Fruit fly (Drosophila melanogaster) whole organism, embryonic: ENCODE data around the gene CG34028.

ENCODE experiments used
- ATbp ChIP-seq: fragments of 200-800 bp; sonication (Bioruptor generic); optimal IDR thresholded peaks from 2 replicates; lab custom pipeline; 2017; ENCODE audit warnings: missing biosample characterization, mild to moderate bottlenecking, missing genetic modification characterization, missing genetic modification reagents
- Abd-B ChIP-seq: fragments of 200-800 bp; sonication (Bioruptor generic); optimal IDR thresholded peaks from 2 replicates; lab custom pipeline; 2018; ENCODE audit warnings: missing biosample characterization, mild to moderate bottlenecking, missing genetic modification characterization, moderate library complexity
- CG12659 ChIP-seq: fragments of 200-800 bp; sonication (Bioruptor generic); optimal IDR thresholded peaks from 3 replicates; lab custom pipeline; 2017; ENCODE audit warnings: mild to moderate bottlenecking, missing biosample characterization, missing genetic modification reagents, missing genetic modification characterization
- CG13296 ChIP-seq: fragments of 200-800 bp; sonication (Bioruptor generic); optimal IDR thresholded peaks from 3 replicates; lab custom pipeline; 2018; ENCODE audit warnings: missing biosample characterization, mild to moderate bottlenecking, missing genetic modification characterization
- CG13894 ChIP-seq: fragments of 200-800 bp; sonication (Bioruptor generic); optimal IDR thresholded peaks from 3 replicates; lab custom pipeline; 2018; ENCODE audit warnings: missing biosample characterization, mild to moderate bottlenecking, missing genetic modification characterization, moderate library complexity
- CG17385 ChIP-seq: fragments of 200-800 bp; sonication (Bioruptor generic); optimal IDR thresholded peaks from 3 replicates; lab custom pipeline; 2018; ENCODE audit warnings: missing biosample characterization, mild to moderate bottlenecking, missing genetic modification characterization
- CG2712 ChIP-seq: fragments of 200-800 bp; optimal IDR thresholded peaks from 3 replicates; lab custom pipeline; 2019; ENCODE audit warnings: missing biosample characterization, mild to moderate bottlenecking, missing genetic modification characterization, moderate library complexity
- CG32532 ChIP-seq: fragments of 200-800 bp; sonication (Bioruptor generic); IDR thresholded peaks from 2 replicates; pipeline ENCODE4 v1.3.6; 2022; ENCODE audit warnings: missing biosample characterization, missing genetic modification characterization
- CG33213 ChIP-seq: fragments of 200-800 bp; sonication (Bioruptor generic); optimal IDR thresholded peaks from 3 replicates; lab custom pipeline; 2016; ENCODE audit warnings: missing biosample characterization, missing genetic modification characterization
- CG34422 ChIP-seq: fragments of 200-800 bp; sonication (Bioruptor generic); IDR thresholded peaks from 3 replicates; pipeline ENCODE4 v1.3.6; 2022; ENCODE audit warnings: missing biosample characterization, missing genetic modification characterization
- CG4404 ChIP-seq: fragments of 200-800 bp; sonication (Bioruptor generic); IDR thresholded peaks from 2 replicates; pipeline ENCODE4 v1.3.6; 2022; ENCODE audit warnings: missing biosample characterization, missing genetic modification characterization
- CG7786 ChIP-seq: fragments of 200-800 bp; sonication (Bioruptor generic); optimal IDR thresholded peaks from 2 replicates; lab custom pipeline; 2016; ENCODE audit warnings: missing biosample characterization, missing genetic modification characterization
- CG7963 ChIP-seq: fragments of 200-800 bp; sonication (Bioruptor generic); IDR thresholded peaks from 3 replicates; pipeline ENCODE4 v1.3.6; 2022; ENCODE audit warnings: missing biosample characterization, missing genetic modification characterization; ENCODE audit not compliant: partially characterized antibody
- CG8089 ChIP-seq: fragments of 200-800 bp; sonication (Bioruptor generic); optimal IDR thresholded peaks from 3 replicates; lab custom pipeline; 2016; ENCODE audit warnings: missing biosample characterization, missing genetic modification characterization
- Dip3 ChIP-seq: fragments of 200-800 bp; sonication (Bioruptor generic); optimal IDR thresholded peaks from 3 replicates; lab custom pipeline; 2016; ENCODE audit warnings: missing biosample characterization, missing genetic modification characterization
- E2f1 ChIP-seq: fragments of 200-800 bp; sonication (Bioruptor generic); IDR thresholded peaks from 2 replicates; pipeline ENCODE4 v1.3.6; 2022; ENCODE audit warnings: missing biosample characterization, missing genetic modification characterization
- Elba2 ChIP-seq: fragments of 200-800 bp; sonication (Bioruptor generic); optimal IDR thresholded peaks from 3 replicates; lab custom pipeline; 2016; ENCODE audit warnings: missing biosample characterization, missing genetic modification characterization
- Ets65A ChIP-seq: fragments of 200-800 bp; sonication (Bioruptor generic); peaks from one replicate; lab custom pipeline; 2016; ENCODE audit warnings: missing biosample characterization, missing genetic modification characterization
- Ets97D ChIP-seq: fragments of 200-800 bp; sonication (Bioruptor generic); optimal IDR thresholded peaks from 3 replicates; lab custom pipeline; 2016; ENCODE audit warnings: missing biosample characterization, missing genetic modification characterization
- Fer3 ChIP-seq: fragments of 200-800 bp; sonication (Bioruptor generic); optimal IDR thresholded peaks from 2 replicates; lab custom pipeline; 2018; ENCODE audit warnings: missing biosample characterization, mild to moderate bottlenecking, missing genetic modification characterization, moderate library complexity
- H2.0 ChIP-seq: fragments of 200-800 bp; sonication (Bioruptor generic); IDR thresholded peaks from 2 replicates; pipeline ENCODE4 v1.3.6; 2022; ENCODE audit warnings: missing biosample characterization, missing genetic modification characterization
- HLH54F ChIP-seq: fragments of 200-800 bp; sonication (Bioruptor generic); optimal IDR thresholded peaks from 3 replicates; lab custom pipeline; 2016; ENCODE audit warnings: missing biosample characterization, missing genetic modification characterization
- HLHmδ ChIP-seq: fragments of 200-800 bp; sonication (Bioruptor generic); optimal IDR thresholded peaks from 2 replicates; lab custom pipeline; 2018; ENCODE audit warnings: missing biosample characterization, mild to moderate bottlenecking, missing genetic modification characterization, moderate library complexity
- HmgD ChIP-seq: fragments of 200-800 bp; sonication (Bioruptor generic); optimal IDR thresholded peaks from 3 replicates; lab custom pipeline; 2016; ENCODE audit warnings: missing biosample characterization, missing genetic modification characterization
- Lpt ChIP-seq: fragments of >200 bp; optimal IDR thresholded peaks from 2 replicates; lab custom pipeline; 2018; ENCODE audit warnings: missing biosample characterization, missing genetic modification characterization
- NfI ChIP-seq: fragments of 200-800 bp; sonication (Bioruptor generic); optimal IDR thresholded peaks from 3 replicates; lab custom pipeline; 2018; ENCODE audit warnings: missing biosample characterization, mild to moderate bottlenecking, missing genetic modification characterization, moderate library complexity
- Oli ChIP-seq: fragments of 200-800 bp; sonication (Bioruptor generic); optimal IDR thresholded peaks from 2 replicates; lab custom pipeline; 2018; ENCODE audit warnings: missing biosample characterization, mild to moderate bottlenecking, missing genetic modification characterization, moderate library complexity
- Spps ChIP-seq: fragments of 200-800 bp; sonication (Bioruptor generic); optimal IDR thresholded peaks from 2 replicates; lab custom pipeline; 2018; ENCODE audit warnings: missing biosample characterization, mild to moderate bottlenecking, missing genetic modification characterization
- Tbp ChIP-seq: fragments of >200 bp; optimal IDR thresholded peaks from 2 replicates; lab custom pipeline; 2018; ENCODE audit warnings: missing biosample characterization, missing genetic modification characterization
- cato ChIP-seq: fragments of 200-800 bp; sonication (Bioruptor generic); optimal IDR thresholded peaks from 2 replicates; lab custom pipeline; 2016; ENCODE audit warnings: missing biosample characterization, missing genetic modification characterization, borderline replicate concordance
- chm ChIP-seq: fragments of 200-800 bp; sonication (Bioruptor generic); IDR thresholded peaks from 2 replicates; pipeline ENCODE4 v1.3.6; 2022; ENCODE audit warnings: missing biosample characterization, missing genetic modification characterization
- croc ChIP-seq: fragments of 200-800 bp; sonication (Bioruptor generic); conservative IDR thresholded peaks from 3 replicates; pipeline ENCODE4 v1.3.6; 2022; ENCODE audit warnings: missing biosample characterization, missing genetic modification characterization
- crol ChIP-seq: fragments of 200-800 bp; sonication (Bioruptor generic); IDR thresholded peaks from 2 replicates; pipeline ENCODE4 v1.3.6; 2022; ENCODE audit warnings: missing biosample characterization, missing genetic modification characterization
- dati ChIP-seq: fragments of 200-800 bp; sonication (Bioruptor generic); IDR thresholded peaks from 2 replicates; pipeline ENCODE4 v1.3.6; 2022; ENCODE audit warnings: missing biosample characterization, missing genetic modification characterization
- ems ChIP-seq: fragments of 200-800 bp; sonication (Bioruptor generic); optimal IDR thresholded peaks from 3 replicates; lab custom pipeline; 2016; ENCODE audit warnings: missing biosample characterization, missing genetic modification characterization
- en ChIP-seq: fragments of 200-800 bp; sonication (Bioruptor generic); optimal IDR thresholded peaks from 2 replicates; lab custom pipeline; 2016; ENCODE audit warnings: missing biosample characterization, missing genetic modification characterization
- fu2 ChIP-seq: fragments of 200-800 bp; sonication (Bioruptor generic); optimal IDR thresholded peaks from 2 replicates; lab custom pipeline; 2016; ENCODE audit warnings: missing biosample characterization, missing genetic modification characterization
- gfzf ChIP-seq: fragments of 200-800 bp; sonication (Bioruptor generic); optimal IDR thresholded peaks from 2 replicates; lab custom pipeline; 2016; ENCODE audit warnings: missing biosample characterization, mild to moderate bottlenecking, missing genetic modification characterization, moderate library complexity
- grau ChIP-seq: fragments of 200-800 bp; optimal IDR thresholded peaks from 3 replicates; lab custom pipeline; 2019; ENCODE audit warnings: missing biosample characterization, mild to moderate bottlenecking, missing genetic modification characterization, moderate library complexity
- gsb ChIP-seq: fragments of 200-800 bp; sonication (Bioruptor generic); IDR thresholded peaks from 2 replicates; pipeline ENCODE4 v1.3.6; 2022; ENCODE audit warnings: missing biosample characterization, missing genetic modification characterization
- hkb ChIP-seq, 2 experiments: fragments of 200-800 bp in 1 of 2; fragments of >200 bp in 1 of 2; sonication (Bioruptor generic) in 1 of 2; IDR thresholded peaks in 1 of 2; optimal IDR thresholded peaks in 1 of 2; 2 replicates each; pipeline versions ENCODE4 v1.3.6 to Lab custom; 2017 to 2022; ENCODE audit warnings: missing biosample characterization in 1 of 2, missing genetic modification characterization in 1 of 2
- hth ChIP-seq: fragments of >200 bp; optimal IDR thresholded peaks from 2 replicates; lab custom pipeline; 2017; ENCODE audit warnings: inconsistent platforms
- jumu ChIP-seq: fragments of 200-800 bp; sonication (Bioruptor generic); optimal IDR thresholded peaks from 3 replicates; lab custom pipeline; 2016; ENCODE audit warnings: missing biosample characterization, missing genetic modification characterization
- luna ChIP-seq: fragments of 200-800 bp; sonication (Bioruptor generic); optimal IDR thresholded peaks from 2 replicates; lab custom pipeline; 2016; ENCODE audit warnings: missing biosample characterization, missing genetic modification characterization
- nmo ChIP-seq: fragments of 200-800 bp; sonication (Bioruptor generic); optimal IDR thresholded peaks from 2 replicates; lab custom pipeline; 2018; ENCODE audit warnings: missing biosample characterization, mild to moderate bottlenecking, missing genetic modification characterization, moderate library complexity
- slbo ChIP-seq: fragments of 200-800 bp; sonication (Bioruptor generic); IDR thresholded peaks from 2 replicates; pipeline ENCODE4 v1.3.6; 2022; ENCODE audit warnings: missing biosample characterization, missing genetic modification characterization
- stc ChIP-seq: fragments of 200-800 bp; sonication (Bioruptor generic); IDR thresholded peaks from 2 replicates; pipeline ENCODE4 v1.3.6; 2022; ENCODE audit warnings: missing biosample characterization, missing genetic modification characterization
- stwl ChIP-seq: fragments of 200-800 bp; sonication (Bioruptor generic); optimal IDR thresholded peaks from 3 replicates; lab custom pipeline; 2018; ENCODE audit warnings: missing biosample characterization, mild to moderate bottlenecking, missing genetic modification characterization, moderate library complexity
- tna ChIP-seq: fragments of 200-800 bp; sonication (Bioruptor generic); IDR thresholded peaks from 2 replicates; pipeline ENCODE4 v1.3.6; 2022; ENCODE audit warnings: missing biosample characterization, missing genetic modification characterization; ENCODE audit not compliant: partially characterized antibody
- wdn ChIP-seq: fragments of 200-800 bp; sonication (Bioruptor generic); IDR thresholded peaks from 2 replicates; pipeline ENCODE4 v1.3.6; 2022; ENCODE audit warnings: missing biosample characterization, missing genetic modification characterization
- zen2 ChIP-seq: fragments of 200-800 bp; sonication (Bioruptor generic); IDR thresholded peaks from 3 replicates; pipeline ENCODE4 v1.3.6; 2022; ENCODE audit warnings: missing biosample characterization, missing genetic modification characterization; ENCODE audit not compliant: partially characterized antibody

CG34028 gene

DNA sequence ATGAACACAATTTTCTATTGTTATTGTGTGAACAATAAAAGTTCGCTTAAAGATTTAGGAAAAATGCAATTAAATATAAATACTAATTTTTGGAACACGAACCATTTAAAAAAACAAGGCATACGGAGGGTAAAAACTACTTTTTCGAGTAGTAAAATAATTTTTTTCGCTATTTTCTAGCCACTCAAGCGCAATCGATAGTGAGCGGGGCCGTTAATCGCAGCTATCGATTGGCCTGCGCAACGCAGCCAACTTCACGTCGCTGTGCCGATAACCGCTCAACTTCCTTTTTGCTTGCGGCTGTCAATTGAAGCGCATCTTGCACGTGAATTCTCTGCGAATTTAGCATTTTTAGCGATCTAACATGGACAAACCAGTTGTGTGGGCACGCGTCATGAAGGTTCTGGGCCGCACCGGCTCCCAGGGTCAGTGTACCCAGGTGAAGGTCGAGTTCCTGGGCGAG is 43.1 kb downstream of the CG34028 start, which contains the start of gene RpS28b (continued):
- TF ChIP-seq gsb (GFP tag; lab: Robert Waterston, UW): peak; percentile 84
- peak; percentile 99 for TF ChIP-seq Ets65A (GFP tag; lab: Kevin White, UChicago)
- TF ChIP-seq Ets97D (GFP tag; lab: Kevin White, UChicago): peak; percentile 99
- no peak for TF ChIP-seq Tbp (GFP tag; lab: Kevin White, UChicago)
- TF ChIP-seq fu2 (GFP tag; lab: Kevin White, UChicago): peak; percentile 81
- peak; percentile 72 for TF ChIP-seq Oli (tag; lab: Kevin White, UChicago)
- TF ChIP-seq Dip3 (GFP tag; lab: Kevin White, UChicago): peak; percentile 85
- no peak for TF ChIP-seq gfzf (GFP tag; lab: Kevin White, UChicago)
- TF ChIP-seq chm (GFP tag; lab: Robert Waterston, UW): peak; percentile 97
- peak; percentile 40 for TF ChIP-seq tna (GFP tag; lab: Robert Waterston, UW)
- peak; percentile 89 for TF ChIP-seq Fer3 (tag; lab: Kevin White, UChicago)
- TF ChIP-seq ems (GFP tag; lab: Kevin White, UChicago): peak; percentile 80
- no peak for TF ChIP-seq Elba2 (GFP tag; lab: Kevin White, UChicago)
- TF ChIP-seq grau: peak; percentile 68
- peak; percentile 82 for TF ChIP-seq luna (GFP tag; lab: Kevin White, UChicago)
- TF ChIP-seq croc: peak; percentile 76
- peak; percentile 100 for TF ChIP-seq HLHmδ
- peak; percentile 91 for TF ChIP-seq CG8089
- TF ChIP-seq Lpt (GFP tag; lab: Kevin White, UChicago): no peak
- no peak for TF ChIP-seq hth (lab: Kevin White, UChicago)
- peak; percentile 92 for TF ChIP-seq CG34422 (GFP tag; lab: Robert Waterston, UW)
- peak; percentile 88 for TF ChIP-seq E2f1
- TF ChIP-seq CG2712 (tag; lab: Kevin White, UChicago): peak; percentile 67
- TF ChIP-seq NfI (GFP tag; lab: Kevin White, UChicago): peak; percentile 96
- TF ChIP-seq stwl (tag; lab: Kevin White, UChicago): no peak
- peak; percentile 77 for TF ChIP-seq CG7963 (GFP tag; lab: Robert Waterston, UW)
- TF ChIP-seq en: peak; percentile 80
- TF ChIP-seq CG17385 (GFP tag; lab: Kevin White, UChicago): peak; percentile 89
- TF ChIP-seq slbo (GFP tag; lab: Robert Waterston, UW): peak; percentile 96
- peak; percentile 59 for TF ChIP-seq Abd-B (GFP tag; lab: Kevin White, UChicago)
- no peak for TF ChIP-seq hkb (optimal IDR thresholded peaks at IDR 0.05; lab: Kevin White, UChicago)
- peak; percentile 81 for TF ChIP-seq hkb (GFP tag; IDR thresholded peaks at IDR 0.05; lab: Robert Waterston, UW)
- peak; percentile 71 for TF ChIP-seq CG4404
- TF ChIP-seq dati (GFP tag; lab: Robert Waterston, UW): peak; percentile 91
- TF ChIP-seq jumu (GFP tag; lab: Kevin White, UChicago): peak; percentile 62
- TF ChIP-seq cato (GFP tag; lab: Kevin White, UChicago): peak; percentile 49
- TF ChIP-seq CG13296 (GFP tag; lab: Kevin White, UChicago): peak; percentile 90
- TF ChIP-seq stc (GFP tag; lab: Robert Waterston, UW): peak; percentile 81
- TF ChIP-seq CG13894: peak; percentile 78
- TF ChIP-seq wdn: peak; percentile 75
- peak; percentile 44; the same call in 2 of the 3 replicates for TF ChIP-seq zen2
- peak; percentile 93 for TF ChIP-seq CG12659 (GFP tag; lab: Kevin White, UChicago)
- TF ChIP-seq Spps (tag; lab: Kevin White, UChicago): peak; percentile 42
- peak; percentile 66 for TF ChIP-seq HmgD
- peak; percentile 88 for TF ChIP-seq H2.0
- TF ChIP-seq CG32532 (GFP tag; lab: Robert Waterston, UW): peak; percentile 95
- TF ChIP-seq ATbp: peak; percentile 91
- peak; percentile 79 for TF ChIP-seq CG7786
- peak; percentile 43; the same call in 1 of the 2 replicates for TF ChIP-seq crol (GFP tag; lab: Robert Waterston, UW)
- TF ChIP-seq HLH54F (GFP tag; lab: Kevin White, UChicago): peak; percentile 81
- peak; percentile 64 for TF ChIP-seq nmo
- TF ChIP-seq CG33213 (GFP tag; lab: Kevin White, UChicago): peak; percentile 95
